Fruit fly (Drosophila melanogaster): ENCODE data around the gene atk.

atk gene

dm6 chr3L:20491525-20492132, 27.0 kb upstream of the atk start, which contains the start of gene ND-39:
Gene ND-39 (plus strand): TSS chr3L:20492082.
- no peak for TF ChIP-seq Lim3 (GFP tag; IDR thresholded peaks at IDR 0.05)
- TF ChIP-seq oc (tag; optimal IDR thresholded peaks at IDR 0.05) = no peak
- TF ChIP-seq CG12391 (tag; optimal IDR thresholded peaks at IDR 0.05) = no peak
- TF ChIP-seq ssp (GFP tag; IDR thresholded peaks at IDR 0.05) = no peak
- TF ChIP-seq CG1603 (tag; optimal IDR thresholded peaks at IDR 0.05) = peak; percentile 1
- peak; percentile 7 for TF ChIP-seq Hey (tag; optimal IDR thresholded peaks at IDR 0.05)
- TF ChIP-seq CG13287 (GFP tag; IDR thresholded peaks at IDR 0.05; ENCODE audit: partially characterized antibody) = peak; percentile 54
- TF ChIP-seq fu2 (GFP tag; optimal IDR thresholded peaks at IDR 0.05) = no peak
- peak; percentile 84 for TF ChIP-seq Sry-δ (GFP tag; optimal IDR thresholded peaks at IDR 0.05)
- peak; percentile 63 for TF ChIP-seq sug (tag; optimal IDR thresholded peaks at IDR 0.05)
- no peak for TF ChIP-seq B-H1 (GFP tag; IDR thresholded peaks at IDR 0.05)
- TF ChIP-seq Dip2 (GFP tag; IDR thresholded peaks at IDR 0.05) = no peak
- no peak for TF ChIP-seq ac (GFP tag; optimal IDR thresholded peaks at IDR 0.05)
- no peak for TF ChIP-seq HLH4C (GFP tag; IDR thresholded peaks at IDR 0.05; ENCODE audit: partially characterized antibody)
- no peak for TF ChIP-seq kah (GFP tag; optimal IDR thresholded peaks at IDR 0.05)
- TF ChIP-seq Scr (GFP tag; IDR thresholded peaks at IDR 0.05; ENCODE audit: partially characterized antibody) = 0 out of 2 replicates have a peak, but pooled peaks have one; percentile 14
- 0 out of 4 replicates have a peak, but pooled peaks have one; percentile 10 for TF ChIP-seq Dll (GFP tag; IDR thresholded peaks at IDR 0.05; ENCODE audit: partially characterized antibody)
- peak; percentile 16 for TF ChIP-seq CG15514 (GFP tag; optimal IDR thresholded peaks at IDR 0.05)
- TF ChIP-seq Dref (GFP tag; IDR thresholded peaks at IDR 0.05) = peak; percentile 54
- no peak for TF ChIP-seq hth (optimal IDR thresholded peaks at IDR 0.05)
- no peak for TF ChIP-seq sna (GFP tag; IDR thresholded peaks at IDR 0.05; ENCODE audit: partially characterized antibody)
- TF ChIP-seq Awh (GFP tag; IDR thresholded peaks at IDR 0.05) = no peak
- TF ChIP-seq CG4820 (GFP tag; optimal IDR thresholded peaks at IDR 0.05) = no peak
- TF ChIP-seq Lhr (GFP tag; optimal IDR thresholded peaks at IDR 0.05) = no peak
- no peak for TF ChIP-seq unpg (GFP tag; optimal IDR thresholded peaks at IDR 0.05)
- TF ChIP-seq CG11695 (GFP tag; IDR thresholded peaks at IDR 0.05) = no peak
- TF ChIP-seq grn (GFP tag; optimal IDR thresholded peaks at IDR 0.05) = peak; percentile 94
- TF ChIP-seq Rfx (GFP tag; IDR thresholded peaks at IDR 0.05) = no peak
- TF ChIP-seq Dbx (GFP tag; IDR thresholded peaks at IDR 0.05) = no peak
- TF ChIP-seq CG3281 (GFP tag; optimal IDR thresholded peaks at IDR 0.05) = no peak
- peak; percentile 82 for TF ChIP-seq CG10321 (GFP tag; IDR thresholded peaks at IDR 0.05)
- no peak for TF ChIP-seq Rx (GFP tag; IDR thresholded peaks at IDR 0.05)
- TF ChIP-seq CG13424 (tag; optimal IDR thresholded peaks at IDR 0.05) = no peak
- TF ChIP-seq pzg (GFP tag; optimal IDR thresholded peaks at IDR 0.05) = peak; percentile 53
- TF ChIP-seq Hsf (GFP tag; optimal IDR thresholded peaks at IDR 0.05) = no peak
- peak; percentile 63 for TF ChIP-seq E2f2 (GFP tag; IDR thresholded peaks at IDR 0.05)
- TF ChIP-seq CG6254 (GFP tag; optimal IDR thresholded peaks at IDR 0.05) = no peak
- TF ChIP-seq CG14710 (tag; optimal IDR thresholded peaks at IDR 0.05) = no peak
- TF ChIP-seq Trl (optimal IDR thresholded peaks at IDR 0.05) = no peak
- TF ChIP-seq Trl (GFP tag; optimal IDR thresholded peaks at IDR 0.05) = no peak
- TF ChIP-seq her (GFP tag; optimal IDR thresholded peaks at IDR 0.05) = no peak
- TF ChIP-seq CG16863 (GFP tag; optimal IDR thresholded peaks at IDR 0.05) = no peak
- no peak for TF ChIP-seq CG13123 (GFP tag; optimal IDR thresholded peaks at IDR 0.05)
- no peak for TF ChIP-seq Deaf1 (tag; optimal IDR thresholded peaks at IDR 0.05)
- TF ChIP-seq tin (GFP tag; optimal IDR thresholded peaks at IDR 0.05) = no peak
- TF ChIP-seq D19B (GFP tag; optimal IDR thresholded peaks at IDR 0.05) = no peak
- TF ChIP-seq CG1832 (GFP tag; optimal IDR thresholded peaks at IDR 0.05) = peak; percentile 23
- TF ChIP-seq CG7556 (GFP tag; optimal IDR thresholded peaks at IDR 0.05) = no peak
- peak; percentile 65 for TF ChIP-seq Dp (GFP tag; optimal IDR thresholded peaks at IDR 0.05)
- peak; percentile 35; the same call in 1 of the 2 replicates for TF ChIP-seq unc-4 (GFP tag; IDR thresholded peaks at IDR 0.05; ENCODE audit: partially characterized antibody)
- no peak for TF ChIP-seq CG9727 (GFP tag; optimal IDR thresholded peaks at IDR 0.05)
